Worm (Caenorhabditis elegans): ENCODE data around the gene cdr-1.

- TF ChIP-seq pax-1 (tag; optimal IDR thresholded peaks at IDR 0.05) (no peak), ceh-9 (tag; optimal IDR thresholded peaks at IDR 0.05) (no peak)
Measured at ce11 chrV:15970820-15971219, 49.7 kb downstream of the cdr-1 start.

All from whole organism, late embryonic.